Fruit fly (Drosophila melanogaster) whole organism, embryonic: Measurements from ENCODE around the gene Alg9.
A peak's percentile ranks its signal among the peaks of the same experiment; 100 is the strongest.

Experiments
- BtbVII ChIP-seq: fragments of 200-800 bp; sonication (Bioruptor generic); optimal IDR thresholded peaks from 3 replicates; lab custom pipeline; 2017; ENCODE audit warnings: missing biosample characterization, mild to moderate bottlenecking, missing genetic modification characterization
- C15 ChIP-seq: fragments of 200-800 bp; sonication (Bioruptor generic); IDR thresholded peaks from 3 replicates; pipeline ENCODE4 v1.3.6; 2022; ENCODE audit warnings: missing biosample characterization, missing genetic modification characterization
- CG10462 ChIP-seq: fragments of 200-800 bp; sonication (Bioruptor generic); optimal IDR thresholded peaks from 2 replicates; lab custom pipeline; 2016; ENCODE audit warnings: missing biosample characterization, missing genetic modification characterization
- CG12236 ChIP-seq: fragments of 200-800 bp; sonication (Bioruptor generic); optimal IDR thresholded peaks from 2 replicates; lab custom pipeline; 2016; ENCODE audit warnings: missing biosample characterization, missing genetic modification characterization
- CG12299 ChIP-seq: fragments of 200-800 bp; sonication (Bioruptor generic); optimal IDR thresholded peaks from 2 replicates; lab custom pipeline; 2018; ENCODE audit warnings: missing biosample characterization, mild to moderate bottlenecking, missing genetic modification characterization
- CG15601 ChIP-seq: fragments of 200-800 bp; sonication (Bioruptor generic); optimal IDR thresholded peaks from 3 replicates; lab custom pipeline; 2019; ENCODE audit warnings: missing biosample characterization, mild to moderate bottlenecking, missing genetic modification characterization, moderate library complexity
- CG16779 ChIP-seq: fragments of 200-800 bp; sonication (Bioruptor generic); IDR thresholded peaks from 2 replicates; pipeline ENCODE4 v1.3.6; 2022; ENCODE audit warnings: missing biosample characterization, missing genetic modification characterization
- CG16815 ChIP-seq: fragments of 200-800 bp; sonication (Bioruptor generic); optimal IDR thresholded peaks from 3 replicates; lab custom pipeline; 2017; ENCODE audit warnings: missing biosample characterization, mild to moderate bottlenecking, missing genetic modification characterization
- CG17385 ChIP-seq: fragments of 200-800 bp; sonication (Bioruptor generic); optimal IDR thresholded peaks from 3 replicates; lab custom pipeline; 2018; ENCODE audit warnings: missing biosample characterization, mild to moderate bottlenecking, missing genetic modification characterization
- CG17612 ChIP-seq: fragments of 200-800 bp; sonication (Bioruptor generic); IDR thresholded peaks from 2 replicates; pipeline ENCODE4 v1.3.6; 2022; ENCODE audit warnings: missing biosample characterization, missing genetic modification characterization
- CG1792 ChIP-seq: fragments of 200-800 bp; sonication (Bioruptor generic); optimal IDR thresholded peaks from 2 replicates; lab custom pipeline; 2016; ENCODE audit warnings: missing biosample characterization, missing genetic modification characterization
- CG18599 ChIP-seq: fragments of 200-800 bp; sonication (Bioruptor generic); optimal IDR thresholded peaks from 3 replicates; lab custom pipeline; 2017; ENCODE audit warnings: missing biosample characterization, missing genetic modification characterization, mild to moderate bottlenecking, moderate library complexity, missing genetic modification reagents
- CG18764 ChIP-seq: fragments of 200-800 bp; sonication (Bioruptor generic); optimal IDR thresholded peaks from 3 replicates; lab custom pipeline; 2016; ENCODE audit warnings: missing biosample characterization, missing genetic modification characterization
- CG31224 ChIP-seq: fragments of 200-800 bp; sonication (Bioruptor generic); IDR thresholded peaks from 2 replicates; pipeline ENCODE4 v1.3.6; 2022; ENCODE audit warnings: missing biosample characterization, missing genetic modification characterization
- CG3847 ChIP-seq: fragments of 200-800 bp; sonication (Bioruptor generic); IDR thresholded peaks from 2 replicates; pipeline ENCODE4 v1.3.6; 2022; ENCODE audit warnings: missing biosample characterization, missing genetic modification characterization
- CG4617 ChIP-seq: fragments of 200-800 bp; sonication (Bioruptor generic); optimal IDR thresholded peaks from 3 replicates; lab custom pipeline; 2016; ENCODE audit warnings: missing biosample characterization, missing genetic modification characterization, borderline replicate concordance
- CG8359 ChIP-seq: fragments of 200-800 bp; sonication (Bioruptor generic); optimal IDR thresholded peaks from 2 replicates; lab custom pipeline; 2017; ENCODE audit warnings: missing biosample characterization, mild to moderate bottlenecking, missing genetic modification characterization, borderline replicate concordance
- CG8765 ChIP-seq: fragments of 200-800 bp; sonication (Bioruptor generic); IDR thresholded peaks from 2 replicates; pipeline ENCODE4 v1.3.6; 2022; ENCODE audit warnings: missing biosample characterization, missing genetic modification characterization
- CG9215 ChIP-seq: fragments of 200-800 bp; sonication (Bioruptor generic); IDR thresholded peaks from 2 replicates; pipeline ENCODE4 v1.3.6; 2022; ENCODE audit warnings: missing biosample characterization, missing genetic modification characterization
- CG9932 ChIP-seq: fragments of 200-800 bp; sonication (Bioruptor generic); IDR thresholded peaks from 2 replicates; pipeline ENCODE4 v1.3.6; 2022; ENCODE audit warnings: missing biosample characterization, missing genetic modification characterization
- E2f1 ChIP-seq: fragments of 200-800 bp; sonication (Bioruptor generic); IDR thresholded peaks from 2 replicates; pipeline ENCODE4 v1.3.6; 2022; ENCODE audit warnings: missing biosample characterization, missing genetic modification characterization
- H15 ChIP-seq: fragments of 200-800 bp; sonication (Bioruptor generic); IDR thresholded peaks from 3 replicates; pipeline ENCODE4 v1.3.6; 2022; ENCODE audit warnings: missing biosample characterization, missing genetic modification characterization
- HLH54F ChIP-seq: fragments of 200-800 bp; sonication (Bioruptor generic); optimal IDR thresholded peaks from 3 replicates; lab custom pipeline; 2016; ENCODE audit warnings: missing biosample characterization, missing genetic modification characterization
- HmgZ ChIP-seq: fragments of 200-800 bp; sonication (Bioruptor generic); optimal IDR thresholded peaks from 2 replicates; lab custom pipeline; 2018; ENCODE audit warnings: missing biosample characterization, mild to moderate bottlenecking, missing genetic modification characterization
- Hmr ChIP-seq: fragments of 200-800 bp; sonication (Bioruptor generic); optimal IDR thresholded peaks from 3 replicates; lab custom pipeline; 2017; ENCODE audit warnings: mild to moderate bottlenecking, missing biosample characterization, missing genetic modification reagents, missing genetic modification characterization
- Med ChIP-seq: fragments of 200-800 bp; sonication (Bioruptor generic); peaks from one replicate; lab custom pipeline; 2016; ENCODE audit warnings: missing biosample characterization, missing genetic modification characterization, mild to moderate bottlenecking, inconsistent platforms, moderate library complexity
- NC2α ChIP-seq: fragments of 200-800 bp; sonication (Bioruptor generic); optimal IDR thresholded peaks from 2 replicates; lab custom pipeline; 2016; ENCODE audit warnings: missing biosample characterization, missing genetic modification characterization
- Sry-β ChIP-seq: fragments of 200-800 bp; sonication (Bioruptor generic); optimal IDR thresholded peaks from 2 replicates; lab custom pipeline; 2018; ENCODE audit warnings: missing biosample characterization, mild to moderate bottlenecking, missing genetic modification characterization, moderate library complexity
- Vsx1 ChIP-seq: fragments of 200-800 bp; sonication (Bioruptor generic); optimal IDR thresholded peaks from 2 replicates; lab custom pipeline; 2017; ENCODE audit warnings: missing biosample characterization, mild to moderate bottlenecking, missing genetic modification characterization, missing genetic modification reagents
- ap ChIP-seq: fragments of 200-800 bp; sonication (Bioruptor generic); IDR thresholded peaks from 2 replicates; pipeline ENCODE4 v1.3.6; 2022; ENCODE audit warnings: missing biosample characterization, missing genetic modification characterization
- bigmax ChIP-seq: fragments of 200-800 bp; sonication (Bioruptor generic); optimal IDR thresholded peaks from 2 replicates; lab custom pipeline; 2018; ENCODE audit warnings: missing biosample characterization, mild to moderate bottlenecking, missing genetic modification characterization
- cas ChIP-seq: fragments of 200-800 bp; sonication (Bioruptor generic); IDR thresholded peaks from 2 replicates; pipeline ENCODE4 v1.3.6; 2022; ENCODE audit warnings: missing biosample characterization, missing genetic modification characterization
- croc ChIP-seq: fragments of 200-800 bp; sonication (Bioruptor generic); conservative IDR thresholded peaks from 3 replicates; pipeline ENCODE4 v1.3.6; 2022; ENCODE audit warnings: missing biosample characterization, missing genetic modification characterization
- cwo ChIP-seq: fragments of 200-800 bp; sonication (Bioruptor generic); optimal IDR thresholded peaks from 3 replicates; lab custom pipeline; 2017; ENCODE audit warnings: missing biosample characterization, missing genetic modification characterization, mild to moderate bottlenecking, moderate library complexity, missing genetic modification reagents
- dan ChIP-seq: fragments of 200-800 bp; sonication (Bioruptor generic); IDR thresholded peaks from 2 replicates; pipeline ENCODE4 v1.3.6; 2022; ENCODE audit warnings: missing biosample characterization, missing genetic modification characterization
- dimm ChIP-seq: fragments of 200-800 bp; sonication (Bioruptor generic); IDR thresholded peaks from 2 replicates; pipeline ENCODE4 v1.3.6; 2022; ENCODE audit warnings: missing biosample characterization, missing genetic modification characterization
- dmrt99B ChIP-seq: fragments of 200-800 bp; sonication (Bioruptor generic); optimal IDR thresholded peaks from 2 replicates; lab custom pipeline; 2018; ENCODE audit warnings: missing biosample characterization, mild to moderate bottlenecking, missing genetic modification characterization, moderate library complexity
- dpn ChIP-seq, 2 experiments: fragments of 200-800 bp; sonication (Bioruptor generic); optimal IDR thresholded peaks; 3 replicates each; lab custom pipeline; 2016; ENCODE audit warnings: missing biosample characterization in 2 of 2, missing genetic modification characterization in 2 of 2
- eve ChIP-seq, 2 experiments: fragments of >200 bp; optimal IDR thresholded peaks; 2 replicates each; lab custom pipeline; 2017; ENCODE audit warnings: missing biosample characterization in 2 of 2, missing genetic modification characterization in 2 of 2
- gt ChIP-seq: fragments of 200-800 bp; sonication (Bioruptor generic); IDR thresholded peaks from 2 replicates; pipeline ENCODE4 v1.3.6; 2022; ENCODE audit warnings: missing biosample characterization, missing genetic modification characterization
- h ChIP-seq: fragments of >200 bp; optimal IDR thresholded peaks from 2 replicates; lab custom pipeline; 2017
- nmo ChIP-seq: fragments of 200-800 bp; sonication (Bioruptor generic); optimal IDR thresholded peaks from 2 replicates; lab custom pipeline; 2018; ENCODE audit warnings: missing biosample characterization, mild to moderate bottlenecking, missing genetic modification characterization, moderate library complexity
- pan ChIP-seq, 4 experiments: fragments of >200 bp in 3 of 4; fragments of 200-800 bp in 1 of 4; sonication (Bioruptor generic) in 1 of 4; optimal IDR thresholded peaks in 3 of 4; IDR thresholded peaks in 1 of 4; 2 replicates each; pipeline versions ENCODE4 v1.3.6 to Lab custom; 2017 to 2022; ENCODE audit warnings: missing biosample characterization in 2 of 4, missing genetic modification characterization in 2 of 4, mixed read lengths in 1 of 4
- pb ChIP-seq: fragments of 200-800 bp; sonication (Bioruptor generic); optimal IDR thresholded peaks from 3 replicates; lab custom pipeline; 2016; ENCODE audit warnings: missing biosample characterization, missing genetic modification characterization
- repo ChIP-seq: fragments of 200-800 bp; sonication (Bioruptor generic); optimal IDR thresholded peaks from 2 replicates; lab custom pipeline; 2016; ENCODE audit warnings: missing biosample characterization, missing genetic modification characterization
- run ChIP-seq: fragments of 200-800 bp; sonication (Bioruptor generic); optimal IDR thresholded peaks from 3 replicates; lab custom pipeline; 2018; ENCODE audit warnings: missing biosample characterization, mild to moderate bottlenecking, missing genetic modification characterization
- tin ChIP-seq: fragments of 200-800 bp; sonication (Bioruptor generic); optimal IDR thresholded peaks from 3 replicates; lab custom pipeline; 2016; ENCODE audit warnings: missing biosample characterization, missing genetic modification characterization
- tna ChIP-seq: fragments of 200-800 bp; sonication (Bioruptor generic); IDR thresholded peaks from 2 replicates; pipeline ENCODE4 v1.3.6; 2022; ENCODE audit warnings: missing biosample characterization, missing genetic modification characterization; ENCODE audit not compliant: partially characterized antibody
- toy ChIP-seq: fragments of 200-800 bp; sonication (Bioruptor generic); IDR thresholded peaks from 2 replicates; pipeline ENCODE4 v1.3.6; 2022; ENCODE audit warnings: missing biosample characterization, missing genetic modification characterization
- zfh2 ChIP-seq: fragments of 200-800 bp; sonication (Bioruptor generic); optimal IDR thresholded peaks from 2 replicates; lab custom pipeline; 2016; ENCODE audit warnings: missing biosample characterization, missing genetic modification characterization

The Alg9 gene

DNA sequence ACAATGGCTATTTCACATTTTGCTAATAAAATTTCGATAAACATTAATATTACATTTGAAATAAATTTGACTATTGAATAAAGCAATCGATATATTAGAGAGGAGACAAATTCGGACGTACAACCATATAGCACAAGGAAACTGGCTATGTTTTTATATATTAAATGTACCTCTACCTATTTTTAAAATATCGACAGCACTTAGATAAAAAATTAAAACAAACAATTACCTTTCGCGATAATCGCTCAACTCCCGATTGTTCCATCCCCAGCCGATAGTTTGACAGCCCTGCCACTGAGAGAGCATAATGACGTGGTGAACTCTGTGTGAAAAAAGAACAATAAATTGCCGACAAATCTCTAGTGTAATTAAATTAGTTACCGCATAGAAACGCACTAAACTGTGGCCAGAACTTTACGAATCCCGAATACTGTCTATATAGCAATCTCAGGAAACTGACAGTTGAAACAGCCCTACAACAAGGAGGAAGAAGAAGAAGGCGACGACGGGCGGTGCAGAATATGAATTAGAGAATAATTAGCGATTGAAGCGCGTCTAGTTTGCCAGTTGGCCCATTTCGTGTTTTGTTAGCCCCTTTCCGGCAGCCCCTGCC lies 37.3 kb downstream of the Alg9 start, which contains the start of gene CG11857 (continued):
- TF ChIP-seq Sry-β (GFP tag; lab: Kevin White, UChicago) = peak; percentile 78
- TF ChIP-seq ap (GFP tag; lab: Robert Waterston, UW) = peak; percentile 97
- TF ChIP-seq CG17385 = peak; percentile 94
- peak; percentile 97 for TF ChIP-seq CG10462
- no peak for TF ChIP-seq h
- TF ChIP-seq E2f1 (GFP tag; lab: Robert Waterston, UW) = peak; percentile 99
- peak; percentile 99 for TF ChIP-seq H15 (GFP tag; lab: Robert Waterston, UW)
- TF ChIP-seq CG9932 (GFP tag; lab: Robert Waterston, UW) = peak; percentile 100
- peak; percentile 92 for TF ChIP-seq pb
- TF ChIP-seq gt (GFP tag; lab: Robert Waterston, UW) = peak; percentile 98
- peak; percentile 99 for TF ChIP-seq tin (GFP tag; lab: Kevin White, UChicago)
- TF ChIP-seq eve (GFP tag; optimal IDR thresholded peaks at IDR 0.05; lab: Kevin White, UChicago) = peak in 1 of 2 experiments; percentile 54
- peak; percentile 96 for TF ChIP-seq CG15601 (tag; lab: Kevin White, UChicago)
- TF ChIP-seq repo = peak; percentile 95
- peak; percentile 100 for TF ChIP-seq Med (GFP tag; lab: Kevin White, UChicago)
- TF ChIP-seq CG8765 = peak; percentile 98
- peak; percentile 91 for TF ChIP-seq BtbVII (GFP tag; lab: Kevin White, UChicago)
- peak; percentile 99 for TF ChIP-seq tna (GFP tag; lab: Robert Waterston, UW)
- TF ChIP-seq dimm (GFP tag; lab: Robert Waterston, UW) = peak; percentile 97
- peak; percentile 80 for TF ChIP-seq run (tag; lab: Kevin White, UChicago)
- peak; percentile 97 for TF ChIP-seq dan
- TF ChIP-seq Vsx1 (GFP tag; lab: Kevin White, UChicago) = peak; percentile 88
- TF ChIP-seq cas (GFP tag; lab: Robert Waterston, UW) = peak; percentile 98
- peak; percentile 60 for TF ChIP-seq bigmax (GFP tag; lab: Kevin White, UChicago)
- TF ChIP-seq CG1792 = peak; percentile 95
- TF ChIP-seq CG9215 = peak; percentile 99
- TF ChIP-seq dmrt99B (tag; lab: Kevin White, UChicago) = peak; percentile 96
- TF ChIP-seq CG16779 = peak; percentile 94
- peak; percentile 98 to 99 for TF ChIP-seq dpn (GFP tag; optimal IDR thresholded peaks at IDR 0.05; lab: Kevin White, UChicago)
- TF ChIP-seq CG4617 (GFP tag; lab: Kevin White, UChicago) = peak; percentile 99
- peak; percentile 97 for TF ChIP-seq CG16815 (GFP tag; lab: Kevin White, UChicago)
- peak; percentile 90 for TF ChIP-seq cwo (GFP tag; lab: Kevin White, UChicago)
- TF ChIP-seq NC2α (GFP tag; lab: Kevin White, UChicago) = peak; percentile 90
- TF ChIP-seq CG31224 = peak; percentile 97
- TF ChIP-seq CG12236 (GFP tag; lab: Kevin White, UChicago) = peak; percentile 94
- peak; percentile 97 for TF ChIP-seq CG18764 (GFP tag; lab: Kevin White, UChicago)
- TF ChIP-seq pan (optimal IDR thresholded peaks at IDR 0.05; lab: Kevin White, UChicago) = no peak
- peak in 1 of 2 experiments; percentile 99 for TF ChIP-seq pan (GFP tag; optimal IDR thresholded peaks at IDR 0.05 in 1 of 2, IDR thresholded peaks at IDR 0.05 in 1 of 2)
- TF ChIP-seq CG12299 (tag; lab: Kevin White, UChicago) = peak; percentile 95
- peak; percentile 97 for TF ChIP-seq Hmr
- peak; percentile 97 for TF ChIP-seq toy (GFP tag; lab: Robert Waterston, UW)
- peak; percentile 98 for TF ChIP-seq HLH54F (GFP tag; lab: Kevin White, UChicago)
- TF ChIP-seq CG8359 = peak; percentile 87
- TF ChIP-seq croc (GFP tag; lab: Robert Waterston, UW) = peak; percentile 98
- peak; percentile 99 for TF ChIP-seq nmo (GFP tag; lab: Kevin White, UChicago)
- peak; percentile 97 for TF ChIP-seq CG18599 (GFP tag; lab: Kevin White, UChicago)
- peak; percentile 98 for TF ChIP-seq C15 (GFP tag; lab: Robert Waterston, UW)
- peak; percentile 99 for TF ChIP-seq zfh2
- TF ChIP-seq CG17612 (GFP tag; lab: Robert Waterston, UW) = peak; percentile 97
- peak; percentile 99 for TF ChIP-seq HmgZ
- peak; percentile 99 for TF ChIP-seq CG3847
